Worm (Caenorhabditis elegans): ENCODE data around the gene C29F9.9.
A peak's percentile ranks its signal among the peaks of the same experiment; 100 is the strongest.

C29F9.9 gene

ce11 chrIII:63584-64316 lies 35.0 kb downstream of the C29F9.9 start (continued):
- TF ChIP-seq cey-2 (tag; optimal IDR thresholded peaks at IDR 0.05; ENCODE audit: borderline replicate concordance, insufficient read depth) (no peak), Y5F2A.4 (GFP tag; optimal IDR thresholded peaks at IDR 0.05) (no peak), Y75B8A.6 (GFP tag; IDR thresholded peaks at IDR 0.05) (no peak), nhr-25 (tag; optimal IDR thresholded peaks at IDR 0.05; ENCODE audit: borderline replicate concordance, insufficient read depth) (no peak), zip-2 (tag; optimal IDR thresholded peaks at IDR 0.05) (no peak), mxl-2 (GFP tag; conservative IDR thresholded peaks at IDR 0.05) (no peak), tag-97 (GFP tag; IDR thresholded peaks at IDR 0.05) (no peak), daf-19 (GFP tag; conservative IDR thresholded peaks at IDR 0.05) (no peak), rbr-2 (tag; optimal IDR thresholded peaks at IDR 0.05) (no peak), lir-3 (tag; optimal IDR thresholded peaks at IDR 0.05) (no peak), hmg-1.1 (GFP tag; IDR thresholded peaks at IDR 0.05) (peak; percentile 39; the same call in 1 of the 2 replicates)

ce11 chrIII:62383-62873 lies 36.3 kb downstream of the C29F9.9 start:
- TF ChIP-seq nhr-111 (GFP tag; optimal IDR thresholded peaks at IDR 0.05) (no peak), tag-97 (GFP tag; IDR thresholded peaks at IDR 0.05) (no peak), dmd-8 (GFP tag; IDR thresholded peaks at IDR 0.05) (no peak), daf-12 (tag; optimal IDR thresholded peaks at IDR 0.05) (no peak), nhr-28 (tag; optimal IDR thresholded peaks at IDR 0.05) (no peak), unc-39 (tag; optimal IDR thresholded peaks at IDR 0.05) (no peak), F44E2.7 (GFP tag; IDR thresholded peaks at IDR 0.05) (no peak), hlh-30 (tag; optimal IDR thresholded peaks at IDR 0.05; ENCODE audit: insufficient read depth) (no peak), pha-4 (GFP tag; IDR thresholded peaks at IDR 0.05) (no peak), pha-4 (tag; optimal IDR thresholded peaks at IDR 0.05) (no peak), zfp-3 (GFP tag; conservative IDR thresholded peaks at IDR 0.05) (peak; percentile 87), set-16 (GFP tag; IDR thresholded peaks at IDR 0.05) (no peak), T20F7.1 (GFP tag; optimal IDR thresholded peaks at IDR 0.05) (peak; percentile 76), php-3 (GFP tag; IDR thresholded peaks at IDR 0.05) (peak; percentile 20; the same call in 1 of the 2 replicates), mep-1 (tag; optimal IDR thresholded peaks at IDR 0.05) (peak; percentile 91), daf-19 (GFP tag; conservative IDR thresholded peaks at IDR 0.05) (no peak), egl-27 (tag; optimal IDR thresholded peaks at IDR 0.05) (no peak), lin-29 (GFP tag; IDR thresholded peaks at IDR 0.05) (no peak; the same call in 1 of the 2 replicates), sdz-12 (GFP tag; optimal IDR thresholded peaks at IDR 0.05) (no peak), ceh-28 (tag; optimal IDR thresholded peaks at IDR 0.05) (no peak), nhr-41 (GFP tag; IDR thresholded peaks at IDR 0.05) (peak; percentile 5; the same call in 1 of the 2 replicates), ctbp-1 (GFP tag; IDR thresholded peaks at IDR 0.05) (peak; percentile 70), lsy-2 (tag; optimal IDR thresholded peaks at IDR 0.05) (peak in 1 of 2 experiments; percentile 90), mxl-3 (GFP tag; optimal IDR thresholded peaks at IDR 0.05) (no peak), unc-130 (GFP tag; optimal IDR thresholded peaks at IDR 0.05) (no peak), lin-13 (GFP tag; optimal IDR thresholded peaks at IDR 0.05) (no peak), lin-39 (tag; optimal IDR thresholded peaks at IDR 0.05) (no peak), ceh-62 (tag; optimal IDR thresholded peaks at IDR 0.05) (no peak), ceh-20 (GFP tag; IDR thresholded peaks at IDR 0.05) (0 out of 2 replicates have a peak, but pooled peaks have one; percentile 52), dmd-6 (GFP tag; IDR thresholded peaks at IDR 0.05) (peak; percentile 35), snpc-1.2 (GFP tag; IDR thresholded peaks at IDR 0.05) (peak; percentile 31; the same call in 1 of the 2 replicates), pqm-1 (tag; optimal IDR thresholded peaks at IDR 0.05) (no peak), nhr-48 (tag; optimal IDR thresholded peaks at IDR 0.05) (no peak), hlh-11 (tag; optimal IDR thresholded peaks at IDR 0.05) (no peak), lin-38 (GFP tag; IDR thresholded peaks at IDR 0.05) (peak; percentile 50), ztf-7 (tag; optimal IDR thresholded peaks at IDR 0.05) (no peak), nhr-237 (tag; optimal IDR thresholded peaks at IDR 0.05) (peak; percentile 22), ZK546.5 (tag; optimal IDR thresholded peaks at IDR 0.05) (no peak), F49E8.2 (tag; optimal IDR thresholded peaks at IDR 0.05; ENCODE audit: borderline replicate concordance) (no peak)

Data from whole organism, L4 larva.